Worm (Caenorhabditis elegans) whole organism, L1 larva: ENCODE results near the gene oac-53.

ENCODE experiments used
- C04F5.9 ChIP-seq: sonication (generic microtip); optimal IDR thresholded peaks from 2 replicates; lab custom pipeline; 2016; ENCODE audit warnings: missing genetic modification characterization, missing compliant biosample characterization
- C16A3.4 ChIP-seq: fragments of 150-350 bp; optimal IDR thresholded peaks from 2 replicates; lab custom pipeline; 2014; ENCODE audit warnings: missing biosample characterization, missing genetic modification characterization
- C34B4.2 ChIP-seq: sonication (generic microtip); optimal IDR thresholded peaks from 2 replicates; lab custom pipeline; 2017; ENCODE audit warnings: mild to moderate bottlenecking, missing genetic modification characterization, missing compliant biosample characterization
- Y116A8C.19 ChIP-seq: sonication (generic microtip); optimal IDR thresholded peaks from 2 replicates; lab custom pipeline; 2016; ENCODE audit warnings: missing compliant biosample characterization, missing genetic modification characterization, borderline replicate concordance
- aha-1 ChIP-seq: fragments of 150-350 bp; optimal IDR thresholded peaks from 2 replicates; lab custom pipeline; 2014; ENCODE audit warnings: missing biosample characterization, missing genetic modification characterization
- ama-1 ChIP-seq: fragments of 150-350 bp; optimal IDR thresholded peaks from 2 replicates; lab custom pipeline; 2014
- blmp-1 ChIP-seq: fragments of 150-350 bp; optimal IDR thresholded peaks from 2 replicates; lab custom pipeline; 2014; ENCODE audit warnings: missing biosample characterization, missing genetic modification characterization
- ces-1 ChIP-seq: fragments of 150-350 bp; optimal IDR thresholded peaks from 2 replicates; lab custom pipeline; 2014; ENCODE audit warnings: missing biosample characterization, missing genetic modification reagents, missing genetic modification characterization
- dsc-1 ChIP-seq: sonication (generic microtip); optimal IDR thresholded peaks from 2 replicates; lab custom pipeline; 2016; ENCODE audit warnings: mild to moderate bottlenecking, missing genetic modification characterization, missing compliant biosample characterization
- efl-1 ChIP-seq, 4 experiments: fragments of 150-350 bp; optimal IDR thresholded peaks in 3 of 4; peaks in 1 of 4; 1 replicate in 1 of 4; 2 replicates in 3 of 4; lab custom pipeline; 2014; ENCODE audit warnings: missing biosample characterization in 2 of 4, missing genetic modification characterization in 2 of 4, missing genetic modification reagents in 2 of 4
- egl-13 ChIP-seq: sonication (generic microtip); optimal IDR thresholded peaks from 2 replicates; lab custom pipeline; 2016; ENCODE audit warnings: missing genotype, missing genetic modification reagents, missing genetic modification characterization, missing compliant biosample characterization
- elt-2 ChIP-seq: sonication (generic microtip); optimal IDR thresholded peaks from 2 replicates; lab custom pipeline; 2016; ENCODE audit warnings: missing genetic modification characterization, mild to moderate bottlenecking, inconsistent platforms, missing compliant biosample characterization, missing genetic modification reagents
- elt-3 ChIP-seq, 6 experiments: fragments of 150-350 bp in 1 of 6; sonication (generic microtip); optimal IDR thresholded peaks; 2 replicates each; lab custom pipeline; 2017 to 2018; ENCODE audit warnings: missing biosample characterization in 6 of 6, missing genetic modification characterization in 6 of 6, inconsistent platforms in 1 of 6
- fkh-8 ChIP-seq: sonication (generic microtip); optimal IDR thresholded peaks from 2 replicates; lab custom pipeline; 2016; ENCODE audit warnings: mild to moderate bottlenecking, missing genetic modification characterization, missing compliant biosample characterization
- grh-1 ChIP-seq: fragments of 200-800 bp; sonication (Bioruptor generic); IDR thresholded peaks from 2 replicates; pipeline ENCODE4 v1.3.6; 2022; ENCODE audit warnings: missing genetic modification reagents, missing genetic modification characterization, missing compliant biosample characterization
- hpl-2 ChIP-seq: fragments of 150-350 bp; optimal IDR thresholded peaks from 2 replicates; lab custom pipeline; 2014; ENCODE audit warnings: missing biosample characterization, missing genetic modification reagents, missing genetic modification characterization
- irx-1 ChIP-seq: sonication (generic microtip); optimal IDR thresholded peaks from 2 replicates; lab custom pipeline; 2016; ENCODE audit warnings: missing genetic modification characterization, missing compliant biosample characterization
- lin-13 ChIP-seq: fragments of 150-350 bp; optimal IDR thresholded peaks from 2 replicates; lab custom pipeline; 2014; ENCODE audit warnings: missing biosample characterization, missing genetic modification reagents, missing genetic modification characterization
- lin-14 ChIP-seq: fragments of 200-800 bp; sonication (Bioruptor generic); optimal IDR thresholded peaks from 2 replicates; lab custom pipeline; 2018; ENCODE audit warnings: mild to moderate bottlenecking, missing genetic modification characterization, moderate library complexity, missing compliant biosample characterization
- lin-35 ChIP-seq, 2 experiments: fragments of 150-350 bp; optimal IDR thresholded peaks; 2 replicates each; lab custom pipeline; 2014; ENCODE audit warnings: missing biosample characterization in 2 of 2, missing genetic modification characterization in 2 of 2, missing genetic modification reagents in 2 of 2
- lir-3 ChIP-seq: sonication (generic microtip); optimal IDR thresholded peaks from 2 replicates; lab custom pipeline; 2016; ENCODE audit warnings: mild to moderate bottlenecking, missing genetic modification characterization, moderate library complexity, missing compliant biosample characterization; ENCODE audit not compliant: poor library complexity
- mdl-1 ChIP-seq, 2 experiments: fragments of 150-350 bp; optimal IDR thresholded peaks; 2 replicates each; lab custom pipeline; 2014 to 2017; ENCODE audit warnings: missing biosample characterization in 2 of 2, missing genetic modification characterization in 2 of 2, inconsistent platforms in 1 of 2
- nhr-20 ChIP-seq: sonication (generic microtip); optimal IDR thresholded peaks from 2 replicates; lab custom pipeline; 2016; ENCODE audit warnings: mild to moderate bottlenecking, missing genetic modification characterization, missing compliant biosample characterization
- nhr-237 ChIP-seq: fragments of 150-350 bp; optimal IDR thresholded peaks from 2 replicates; lab custom pipeline; 2014; ENCODE audit warnings: missing biosample characterization, missing genetic modification characterization
- nhr-84 ChIP-seq: sonication (generic microtip); optimal IDR thresholded peaks from 2 replicates; lab custom pipeline; 2017; ENCODE audit warnings: missing biosample characterization, missing genetic modification characterization
- nhr-85 ChIP-seq: sonication (generic microtip); peaks from one replicate; lab custom pipeline; 2016; ENCODE audit warnings: missing genetic modification characterization, inconsistent platforms, missing compliant biosample characterization
- pax-3 ChIP-seq: fragments of 200-800 bp; sonication (Bioruptor generic); optimal IDR thresholded peaks from 2 replicates; lab custom pipeline; 2018; ENCODE audit warnings: mild to moderate bottlenecking, missing genetic modification characterization, moderate library complexity, missing compliant biosample characterization
- snpc-4 ChIP-seq: fragments of 150-350 bp; optimal IDR thresholded peaks from 2 replicates; lab custom pipeline; 2014; ENCODE audit warnings: missing biosample characterization, missing genetic modification characterization
- snu-23 ChIP-seq: sonication (generic microtip); optimal IDR thresholded peaks from 2 replicates; lab custom pipeline; 2016; ENCODE audit warnings: missing genetic modification characterization, missing compliant biosample characterization
- sup-37 ChIP-seq: fragments of 200-800 bp; sonication (Bioruptor generic); optimal IDR thresholded peaks from 2 replicates; lab custom pipeline; 2018; ENCODE audit warnings: mild to moderate bottlenecking, missing genetic modification characterization, missing compliant biosample characterization
- swsn-7 ChIP-seq: sonication (generic microtip); optimal IDR thresholded peaks from 2 replicates; lab custom pipeline; 2016; ENCODE audit warnings: missing genetic modification characterization, missing compliant biosample characterization
- tbx-2 ChIP-seq: sonication (generic microtip); optimal IDR thresholded peaks from 2 replicates; lab custom pipeline; 2016; ENCODE audit warnings: missing genetic modification characterization, missing compliant biosample characterization
- tlp-1 ChIP-seq: fragments of 150-350 bp; optimal IDR thresholded peaks from 2 replicates; lab custom pipeline; 2014; ENCODE audit warnings: missing biosample characterization, missing genetic modification characterization
- unc-62 ChIP-seq: fragments of 150-350 bp; optimal IDR thresholded peaks from 2 replicates; lab custom pipeline; 2014; ENCODE audit warnings: missing biosample characterization, missing genetic modification reagents, missing genetic modification characterization
- xbp-1 ChIP-seq: sonication (generic microtip); optimal IDR thresholded peaks from 2 replicates; lab custom pipeline; 2016; ENCODE audit warnings: missing genetic modification characterization, missing compliant biosample characterization
- zag-1 ChIP-seq: fragments of 150-350 bp; optimal IDR thresholded peaks from 2 replicates; lab custom pipeline; 2014; ENCODE audit warnings: missing biosample characterization, missing genetic modification characterization

Gene oac-53

DNA sequence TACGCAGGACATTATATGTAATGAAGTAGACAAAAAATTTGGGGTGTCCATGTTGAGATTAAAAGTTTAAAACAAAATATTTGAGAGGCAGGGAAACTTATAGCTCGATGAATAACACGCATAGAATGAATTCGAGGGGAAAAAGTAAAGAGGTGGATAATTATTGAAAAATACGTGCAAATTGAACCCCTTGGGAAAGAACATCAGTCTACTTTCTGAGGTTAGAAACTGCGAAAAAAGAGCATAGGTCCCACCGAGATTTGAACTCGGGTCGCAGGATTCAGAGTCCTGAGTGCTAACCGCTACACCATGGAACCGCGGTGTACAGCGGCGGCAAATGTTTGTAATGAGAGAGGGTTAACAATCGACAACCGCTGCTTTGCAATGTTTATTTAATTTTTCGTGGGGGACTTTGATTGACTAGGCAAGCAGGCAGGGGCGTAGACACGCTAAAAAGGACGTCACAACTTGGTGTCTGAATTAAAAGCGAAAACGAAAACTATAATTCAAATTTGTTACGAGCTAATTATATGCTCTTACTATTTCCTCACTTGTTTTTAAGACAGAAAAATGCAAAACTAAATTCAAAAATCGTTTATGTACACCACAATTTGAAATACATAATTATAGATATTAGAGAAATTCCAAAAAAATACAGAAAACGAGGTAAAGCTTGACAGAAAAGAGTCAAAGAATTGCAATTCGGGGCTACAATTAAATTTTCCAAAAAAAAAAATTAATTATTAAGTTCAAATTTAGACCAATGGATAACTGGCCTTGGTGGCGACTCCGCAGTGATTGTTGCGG is 35.6 kb downstream of the oac-53 start, which contains the start of gene srh-269 (continued):
- TF ChIP-seq mdl-1 (tag; optimal IDR thresholded peaks at IDR 0.05; lab: Kevin White, UChicago): peak in 1 of 2 experiments; percentile 20
- peak; percentile 12 for TF ChIP-seq irx-1 (tag; lab: Kevin White, UChicago)
- peak; percentile 87 for TF ChIP-seq ama-1 (lab: Kevin White, UChicago)
- no peak for TF ChIP-seq aha-1
- TF ChIP-seq tbx-2 (tag; lab: Kevin White, UChicago): peak; percentile 54
- TF ChIP-seq pax-3: peak; percentile 35
- TF ChIP-seq elt-3 (tag; optimal IDR thresholded peaks at IDR 0.05; lab: Kevin White, UChicago): peak in 1 of 6 experiments; percentile 6
- peak; percentile 50 for TF ChIP-seq swsn-7 (tag; lab: Kevin White, UChicago)
- TF ChIP-seq egl-13 (tag; lab: Kevin White, UChicago): no peak
- peak; percentile 65 for TF ChIP-seq elt-2 (tag; lab: Kevin White, UChicago)
- TF ChIP-seq xbp-1: peak; percentile 31
- peak; percentile 27 for TF ChIP-seq nhr-85 (tag; lab: Kevin White, UChicago)
- peak; percentile 65 for TF ChIP-seq nhr-20
- peak; percentile 56 for TF ChIP-seq C16A3.4 (tag; lab: Kevin White, UChicago)
- TF ChIP-seq lin-14 (GFP tag; lab: Kevin White, UChicago): peak; percentile 45
- peak; percentile 69 for TF ChIP-seq dsc-1 (tag; lab: Kevin White, UChicago)

DNA sequence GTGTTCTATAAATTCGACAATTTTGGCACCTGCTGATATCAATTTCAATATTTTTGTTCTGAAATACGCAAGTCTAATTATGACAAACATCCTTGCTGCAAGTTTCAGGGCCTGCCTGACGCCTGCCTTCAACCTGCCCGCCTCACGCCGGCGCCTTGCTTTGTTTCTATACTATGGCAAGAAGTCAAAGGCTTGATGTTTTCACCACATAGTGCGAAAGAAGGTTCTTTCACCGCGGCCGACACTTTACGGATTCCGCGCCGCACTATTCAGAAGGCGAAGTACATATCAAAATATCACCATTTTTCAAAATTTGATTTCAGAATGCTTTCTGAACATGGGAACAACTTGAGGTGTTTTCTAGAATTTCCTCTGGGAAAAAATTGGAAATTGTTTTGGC is 38.3 kb downstream of the oac-53 start:
- peak; percentile 6 for TF ChIP-seq snpc-4 (tag; lab: Kevin White, UChicago)
- no peak for TF ChIP-seq efl-1 (optimal IDR thresholded peaks at IDR 0.05; lab: Kevin White, UChicago)
- TF ChIP-seq efl-1 (GFP tag; optimal IDR thresholded peaks at IDR 0.05 in 1 of 2; lab: Kevin White, UChicago): peak in 1 of 2 experiments; percentile 58
- no peak for TF ChIP-seq fkh-8 (tag; lab: Kevin White, UChicago)
- TF ChIP-seq, all 84 proteins: peak for 2

DNA sequence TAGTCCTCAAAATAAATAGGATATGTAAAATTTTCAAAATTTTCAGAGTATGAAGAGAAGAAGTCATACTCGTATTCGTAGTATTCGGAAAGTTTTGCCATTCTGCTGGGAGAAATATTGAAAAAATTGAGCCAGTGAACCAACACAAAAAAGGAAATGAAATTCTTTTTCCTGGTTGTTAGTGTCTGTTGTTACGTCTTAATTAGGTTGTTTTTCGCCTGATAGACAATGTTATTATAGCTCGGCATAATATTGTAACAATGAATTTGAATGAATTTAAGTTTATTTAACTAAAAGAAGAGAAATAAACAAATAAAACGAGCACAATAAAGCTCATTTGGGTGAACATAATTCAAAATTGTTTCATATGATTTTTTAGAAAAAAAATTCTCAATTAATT is 39.3 kb downstream of the oac-53 start, which contains the start of gene srw-73:
Gene srw-73 (minus strand): TSS at position 101 of the 400 bp plus-strand sequence.
- no peak for TF ChIP-seq tlp-1 (tag; lab: Kevin White, UChicago)
- TF ChIP-seq unc-62: no peak
- TF ChIP-seq nhr-237 (tag; lab: Kevin White, UChicago): no peak
- TF ChIP-seq zag-1: no peak
- TF ChIP-seq egl-13 (tag; lab: Kevin White, UChicago): no peak
- no peak for TF ChIP-seq efl-1 (optimal IDR thresholded peaks at IDR 0.05; lab: Kevin White, UChicago)
- no peak for TF ChIP-seq efl-1 (GFP tag; optimal IDR thresholded peaks at IDR 0.05 in 1 of 2; lab: Kevin White, UChicago)
- no peak for TF ChIP-seq lir-3 (tag; lab: Kevin White, UChicago)
- TF ChIP-seq, all 84 proteins: peak for 0

DNA sequence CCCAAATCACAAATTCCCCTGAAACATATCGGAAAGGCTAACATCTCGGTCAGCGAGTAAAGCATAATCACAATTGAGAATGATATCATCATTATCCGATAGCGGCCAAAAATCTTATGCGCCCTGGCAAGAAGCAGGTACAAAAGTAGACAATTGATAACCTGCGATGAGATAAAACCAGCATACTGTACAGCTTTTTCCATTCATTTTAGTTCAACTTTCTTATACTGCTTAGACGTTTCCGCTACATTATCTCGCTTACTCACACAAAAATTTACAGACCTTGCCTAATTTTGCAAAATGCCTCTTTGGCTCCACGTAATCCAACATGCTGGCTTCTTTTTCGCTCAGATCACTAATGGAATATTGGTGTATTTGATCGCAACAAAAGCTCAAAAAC is 44.8 kb downstream of the oac-53 start, which contains the start of gene str-150:
Gene str-150 (plus strand): TSS at position 301 of the 400 bp plus-strand sequence.
- TF ChIP-seq mdl-1 (tag; optimal IDR thresholded peaks at IDR 0.05; lab: Kevin White, UChicago) (no peak), hpl-2 (GFP tag; lab: Kevin White, UChicago) (no peak), nhr-84 (no peak), lin-14 (GFP tag; lab: Kevin White, UChicago) (no peak), ces-1 (no peak), lin-13 (GFP tag; lab: Kevin White, UChicago) (no peak), C04F5.9 (tag; lab: Kevin White, UChicago) (no peak), C34B4.2 (tag; lab: Kevin White, UChicago) (no peak), blmp-1 (tag; lab: Kevin White, UChicago) (no peak), egl-13 (tag; lab: Kevin White, UChicago) (no peak), lin-35 (GFP tag; optimal IDR thresholded peaks at IDR 0.05; lab: Kevin White, UChicago) (no peak), sup-37 (GFP tag; lab: Kevin White, UChicago) (no peak), snu-23 (no peak), grh-1 (no peak), Y116A8C.19 (tag; lab: Kevin White, UChicago) (no peak)
